Fruit fly (Drosophila melanogaster): ENCODE measurements around the gene Lsd-2.
A peak's percentile ranks its signal among the peaks of the same experiment; 100 is the strongest.

The Lsd-2 gene

dm6 chrX:15085777-15086510 lies 9.9 kb upstream of the Lsd-2 start, which contains the start of the genes CG15027 and Dbct (continued):
- peak; percentile 24 for TF ChIP-seq CG13123 (GFP tag; optimal IDR thresholded peaks at IDR 0.05)
- TF ChIP-seq eyg (GFP tag; optimal IDR thresholded peaks at IDR 0.05), result no peak
- TF ChIP-seq CG12299 (tag; optimal IDR thresholded peaks at IDR 0.05), result peak; percentile 29
- TF ChIP-seq CG9932 (GFP tag; IDR thresholded peaks at IDR 0.05), result peak; percentile 82
- TF ChIP-seq HLH54F (GFP tag; optimal IDR thresholded peaks at IDR 0.05), result no peak
- peak; percentile 40; the same call in 1 of the 2 replicates for TF ChIP-seq Bgb (GFP tag; IDR thresholded peaks at IDR 0.05; ENCODE audit: partially characterized antibody)
- TF ChIP-seq pzg (GFP tag; optimal IDR thresholded peaks at IDR 0.05), result peak; percentile 34
- no peak for TF ChIP-seq btn (GFP tag; optimal IDR thresholded peaks at IDR 0.05)
- peak; percentile 28 for TF ChIP-seq org-1 (GFP tag; optimal IDR thresholded peaks at IDR 0.05)
- peak; percentile 67 for TF ChIP-seq CG2116 (GFP tag; optimal IDR thresholded peaks at IDR 0.05)
- no peak for TF ChIP-seq ems (GFP tag; optimal IDR thresholded peaks at IDR 0.05)
- TF ChIP-seq chm (GFP tag; IDR thresholded peaks at IDR 0.05), result no peak
- peak; percentile 65 for TF ChIP-seq Sox102F (GFP tag; optimal IDR thresholded peaks at IDR 0.05)
- TF ChIP-seq E2f2 (GFP tag; IDR thresholded peaks at IDR 0.05), result peak; percentile 22; the same call in 1 of the 2 replicates
- TF ChIP-seq Meics (GFP tag; optimal IDR thresholded peaks at IDR 0.05), result peak; percentile 42
- TF ChIP-seq CG4730 (GFP tag; IDR thresholded peaks at IDR 0.05), result peak; percentile 67
- no peak for TF ChIP-seq sens-2 (GFP tag; IDR thresholded peaks at IDR 0.05)
- TF ChIP-seq sisA (GFP tag; IDR thresholded peaks at IDR 0.05), result peak; percentile 72
- no peak for TF ChIP-seq hth (optimal IDR thresholded peaks at IDR 0.05)
- no peak for TF ChIP-seq CG10565 (GFP tag; optimal IDR thresholded peaks at IDR 0.05)
- no peak for TF ChIP-seq pros (GFP tag; optimal IDR thresholded peaks at IDR 0.05)
- TF ChIP-seq lmd (GFP tag; IDR thresholded peaks at IDR 0.05), result peak; percentile 64
- TF ChIP-seq CG7271 (tag; optimal IDR thresholded peaks at IDR 0.05), result no peak
- no peak for TF ChIP-seq C15 (GFP tag; IDR thresholded peaks at IDR 0.05)
- TF ChIP-seq CG12769 (tag; optimal IDR thresholded peaks at IDR 0.05), result peak; percentile 23
- peak; percentile 68 for TF ChIP-seq CG9215 (GFP tag; IDR thresholded peaks at IDR 0.05)
- no peak for TF ChIP-seq CG6175 (GFP tag; IDR thresholded peaks at IDR 0.05)
- no peak for TF ChIP-seq CG3407 (GFP tag; optimal IDR thresholded peaks at IDR 0.05)
- no peak for TF ChIP-seq CG3065 (GFP tag; optimal IDR thresholded peaks at IDR 0.05)
- no peak for TF ChIP-seq Hmx (GFP tag; optimal IDR thresholded peaks at IDR 0.05)
- TF ChIP-seq CG33213 (GFP tag; optimal IDR thresholded peaks at IDR 0.05), result no peak
- TF ChIP-seq Oaz (GFP tag; IDR thresholded peaks at IDR 0.05), result peak; percentile 11; the same call in 1 of the 2 replicates
- peak; percentile 47 for TF ChIP-seq Blimp-1 (GFP tag; optimal IDR thresholded peaks at IDR 0.05)
- peak; percentile 22; the same call in 1 of the 2 replicates for TF ChIP-seq NFAT (GFP tag; IDR thresholded peaks at IDR 0.05)
- peak; percentile 50 for TF ChIP-seq D19A (tag; optimal IDR thresholded peaks at IDR 0.05)
- TF ChIP-seq CG31365 (tag; optimal IDR thresholded peaks at IDR 0.05), result no peak
- TF ChIP-seq inv (GFP tag; IDR thresholded peaks at IDR 0.05; ENCODE audit: partially characterized antibody), result peak; percentile 62
- peak; percentile 31 for TF ChIP-seq HHEX (GFP tag; optimal IDR thresholded peaks at IDR 0.05)
- no peak for TF ChIP-seq CG6654 (GFP tag; optimal IDR thresholded peaks at IDR 0.05)
- TF ChIP-seq CG12391 (tag; optimal IDR thresholded peaks at IDR 0.05), result peak; percentile 83
- no peak for TF ChIP-seq jumu (GFP tag; optimal IDR thresholded peaks at IDR 0.05)
- TF ChIP-seq H2.0 (GFP tag; IDR thresholded peaks at IDR 0.05), result peak; percentile 32; the same call in 1 of the 2 replicates
- no peak for TF ChIP-seq yki (optimal IDR thresholded peaks at IDR 0.05)
- peak; percentile 30 for TF ChIP-seq kah (GFP tag; optimal IDR thresholded peaks at IDR 0.05)
- TF ChIP-seq Nf-YC (tag; optimal IDR thresholded peaks at IDR 0.05), result peak; percentile 76
- peak; percentile 38 for TF ChIP-seq Fer1 (GFP tag; optimal IDR thresholded peaks at IDR 0.05)
- TF ChIP-seq gfzf (GFP tag; optimal IDR thresholded peaks at IDR 0.05), result no peak
- no peak for TF ChIP-seq hkb (optimal IDR thresholded peaks at IDR 0.05)
- TF ChIP-seq hkb (GFP tag; IDR thresholded peaks at IDR 0.05), result peak; percentile 52
- no peak for TF ChIP-seq Kr (GFP tag; optimal IDR thresholded peaks at IDR 0.05)
- no peak for TF ChIP-seq HLHmδ (GFP tag; optimal IDR thresholded peaks at IDR 0.05)
